Worm (Caenorhabditis elegans): ENCODE results near the gene F11G11.13.
A peak's percentile ranks its signal among the peaks of the same experiment; 100 is the strongest.

The F11G11.13 gene

ce11 chrII:4891012-4891775, 15.2 kb upstream of the F11G11.13 start, which contains the start of gene gst-9 (continued):
- TF ChIP-seq lir-1 (GFP tag; conservative IDR thresholded peaks at IDR 0.05) (no peak), nhr-90 (tag; optimal IDR thresholded peaks at IDR 0.05) (peak; percentile 36), dpff-1 (tag; optimal IDR thresholded peaks at IDR 0.05) (no peak), nfya-1 (tag; optimal IDR thresholded peaks at IDR 0.05; ENCODE audit: borderline replicate concordance, insufficient read depth) (no peak), zim-3 (tag; optimal IDR thresholded peaks at IDR 0.05) (peak; percentile 11), nhr-120 (GFP tag; IDR thresholded peaks at IDR 0.05) (no peak), ztf-6 (GFP tag; IDR thresholded peaks at IDR 0.05) (no peak), ztf-18 (tag; optimal IDR thresholded peaks at IDR 0.05) (no peak), nhr-27 (tag; optimal IDR thresholded peaks at IDR 0.05) (no peak), nhr-80 (tag; optimal IDR thresholded peaks at IDR 0.05) (peak; percentile 40), mel-28 (tag; optimal IDR thresholded peaks at IDR 0.05; ENCODE audit: borderline replicate concordance) (no peak), lin-35 (GFP tag; optimal IDR thresholded peaks at IDR 0.05) (peak in 1 of 3 experiments; percentile 49), Y56A3A.18 (GFP tag; IDR thresholded peaks at IDR 0.05) (peak; percentile 76), sptf-2 (GFP tag; optimal IDR thresholded peaks at IDR 0.05) (no peak), tlf-1 (GFP tag; optimal IDR thresholded peaks at IDR 0.05) (peak; percentile 80)

- TF ChIP-seq F33H1.4 (GFP tag; IDR thresholded peaks at IDR 0.05) (peak; percentile 52; the same call in 1 of the 2 replicates), nhr-80 (tag; optimal IDR thresholded peaks at IDR 0.05) (peak; percentile 15), lin-40 (tag; optimal IDR thresholded peaks at IDR 0.05) (peak; percentile 3), efl-1 (GFP tag; optimal IDR thresholded peaks at IDR 0.05) (peak; percentile 74), attf-6 (GFP tag; IDR thresholded peaks at IDR 0.05) (no peak), ztf-25 (GFP tag; IDR thresholded peaks at IDR 0.05) (no peak), hmg-20 (GFP tag; IDR thresholded peaks at IDR 0.05) (no peak), lsl-1 (GFP tag; optimal IDR thresholded peaks at IDR 0.05) (peak; percentile 94), lin-26 (GFP tag; IDR thresholded peaks at IDR 0.05) (0 out of 2 replicates have a peak, but pooled peaks have one; percentile 24), madf-8 (GFP tag; conservative IDR thresholded peaks at IDR 0.05) (peak; percentile 74), K12H6.12 (tag; optimal IDR thresholded peaks at IDR 0.05) (peak; percentile 14), D2030.7 (GFP tag; IDR thresholded peaks at IDR 0.05) (0 out of 2 replicates have a peak, but pooled peaks have one; percentile 12), mcd-1 (GFP tag; IDR thresholded peaks at IDR 0.05) (0 out of 2 replicates have a peak, but pooled peaks have one; percentile 13), rec-8 (tag; optimal IDR thresholded peaks at IDR 0.05) (no peak), xnd-1 (tag; optimal IDR thresholded peaks at IDR 0.05) (peak; percentile 73), Y67H2A.10 (GFP tag; conservative IDR thresholded peaks at IDR 0.05) (no peak), ceh-91 (GFP tag; IDR thresholded peaks at IDR 0.05) (peak; percentile 77), madf-6 (GFP tag; IDR thresholded peaks at IDR 0.05) (peak; percentile 90), dox-1 (GFP tag; IDR thresholded peaks at IDR 0.05) (peak; percentile 25; the same call in 1 of the 2 replicates), cebp-2 (GFP tag; IDR thresholded peaks at IDR 0.05) (no peak), attf-5 (GFP tag; optimal IDR thresholded peaks at IDR 0.05) (peak; percentile 31), dpl-1 (GFP tag; optimal IDR thresholded peaks at IDR 0.05) (peak; percentile 19), snpc-1.3 (tag; optimal IDR thresholded peaks at IDR 0.05; ENCODE audit: insufficient read depth) (peak; percentile 8), hsf-1 (GFP tag; IDR thresholded peaks at IDR 0.05) (peak; percentile 86), cebp-1 (GFP tag; IDR thresholded peaks at IDR 0.05) (no peak), cebp-1 (tag; optimal IDR thresholded peaks at IDR 0.05) (peak; percentile 24), ceh-79 (tag; optimal IDR thresholded peaks at IDR 0.05) (no peak)
Observed at ce11 chrII:4888527-4889487, 12.8 kb upstream of the F11G11.13 start, which contains the start of gene pgm-1. Gene pgm-1 (plus strand): TSS chrII:4889437.

All from whole organism, young adult.